Worm (Caenorhabditis elegans) whole organism, L3 larva: ENCODE results near the gene pan-1.

Source experiments
- R02D3.7 ChIP-seq: fragments of 150-350 bp; optimal IDR thresholded peaks from 2 replicates; lab custom pipeline; 2014; ENCODE audit warnings: missing biosample characterization, missing genetic modification characterization
- aly-2 ChIP-seq: fragments of 150-350 bp; optimal IDR thresholded peaks from 2 replicates; lab custom pipeline; 2014; ENCODE audit warnings: missing biosample characterization, missing genetic modification characterization
- ama-1 ChIP-seq: fragments of 150-350 bp; optimal IDR thresholded peaks from 2 replicates; lab custom pipeline; 2018
- ceh-16 ChIP-seq: sonication (generic microtip); optimal IDR thresholded peaks from 2 replicates; lab custom pipeline; 2017; ENCODE audit warnings: missing biosample characterization, missing genetic modification characterization
- ceh-28 ChIP-seq: fragments of 150-350 bp; optimal IDR thresholded peaks from 2 replicates; lab custom pipeline; 2014; ENCODE audit warnings: missing biosample characterization, missing genetic modification reagents, missing genetic modification characterization
- ceh-82 ChIP-seq: fragments of 150-350 bp; optimal IDR thresholded peaks from 2 replicates; lab custom pipeline; 2014; ENCODE audit warnings: missing biosample characterization, missing genetic modification characterization
- ceh-9 ChIP-seq: sonication (generic microtip); optimal IDR thresholded peaks from 2 replicates; lab custom pipeline; 2018; ENCODE audit warnings: missing biosample characterization, missing genetic modification characterization
- daf-12 ChIP-seq: fragments of 150-350 bp; optimal IDR thresholded peaks from 2 replicates; lab custom pipeline; 2014; ENCODE audit warnings: missing biosample characterization, missing genetic modification reagents, missing genetic modification characterization
- egl-27 ChIP-seq: sonication (generic microtip); optimal IDR thresholded peaks from 4 replicates; lab custom pipeline; 2017; ENCODE audit warnings: missing biosample characterization, missing genetic modification reagents, missing genetic modification characterization
- elt-1 ChIP-seq: fragments of 150-350 bp; optimal IDR thresholded peaks from 2 replicates; lab custom pipeline; 2014; ENCODE audit warnings: missing biosample characterization, missing genetic modification characterization
- elt-2 ChIP-seq: sonication (generic microtip); optimal IDR thresholded peaks from 2 replicates; lab custom pipeline; 2016; ENCODE audit warnings: missing genetic modification reagents, mild to moderate bottlenecking, missing genetic modification characterization, missing compliant biosample characterization
- elt-3 ChIP-seq, 3 experiments: fragments of 150-350 bp in 1 of 3; sonication (generic microtip) in 2 of 3; optimal IDR thresholded peaks; 2 replicates in 2 of 3; 4 replicates in 1 of 3; lab custom pipeline; 2014 to 2017; ENCODE audit warnings: missing biosample characterization in 3 of 3, missing genetic modification characterization in 3 of 3
- fkh-10 ChIP-seq: sonication (generic microtip); optimal IDR thresholded peaks from 2 replicates; lab custom pipeline; 2017; ENCODE audit warnings: missing biosample characterization, missing genetic modification reagents, missing genetic modification characterization
- fkh-2 ChIP-seq: fragments of 150-350 bp; optimal IDR thresholded peaks from 2 replicates; lab custom pipeline; 2014; ENCODE audit warnings: missing biosample characterization, missing genetic modification reagents, missing genetic modification characterization
- fos-1 ChIP-seq: fragments of 150-350 bp; optimal IDR thresholded peaks from 2 replicates; lab custom pipeline; 2014; ENCODE audit warnings: missing biosample characterization, missing genetic modification characterization
- jun-1 ChIP-seq: fragments of 150-350 bp; optimal IDR thresholded peaks from 2 replicates; lab custom pipeline; 2014; ENCODE audit warnings: missing biosample characterization, missing genetic modification reagents, missing genetic modification characterization
- lin-15B ChIP-seq: fragments of 150-350 bp; optimal IDR thresholded peaks from 2 replicates; lab custom pipeline; 2014; ENCODE audit warnings: missing biosample characterization, missing genetic modification characterization
- lin-39 ChIP-seq: fragments of 150-350 bp; optimal IDR thresholded peaks from 2 replicates; lab custom pipeline; 2018; ENCODE audit warnings: missing biosample characterization, missing genetic modification reagents, missing genetic modification characterization
- lsy-12 ChIP-seq: sonication (generic microtip); optimal IDR thresholded peaks from 2 replicates; lab custom pipeline; 2016; ENCODE audit warnings: mild to moderate bottlenecking, missing genetic modification characterization, missing compliant biosample characterization
- mml-1 ChIP-seq: fragments of 150-350 bp; sonication (generic microtip); optimal IDR thresholded peaks from 3 replicates; lab custom pipeline; 2014; ENCODE audit warnings: missing biosample characterization, missing genetic modification characterization
- nfya-1 ChIP-seq: sonication (generic microtip); optimal IDR thresholded peaks from 2 replicates; lab custom pipeline; 2017; ENCODE audit warnings: missing genetic modification characterization, mild to moderate bottlenecking, missing compliant biosample characterization, antibody characterized with exemption, moderate library complexity; ENCODE audit not compliant: insufficient read depth
- nhr-11 ChIP-seq: fragments of 150-350 bp; optimal IDR thresholded peaks from 2 replicates; lab custom pipeline; 2014; ENCODE audit warnings: missing biosample characterization, missing genetic modification characterization
- nhr-12 ChIP-seq: fragments of 150-350 bp; optimal IDR thresholded peaks from 2 replicates; lab custom pipeline; 2014; ENCODE audit warnings: missing biosample characterization, missing genetic modification characterization
- nhr-23 ChIP-seq: fragments of 150-350 bp; optimal IDR thresholded peaks from 2 replicates; lab custom pipeline; 2014; ENCODE audit warnings: missing biosample characterization, missing genetic modification reagents, missing genetic modification characterization
- nhr-25 ChIP-seq: sonication (generic microtip); optimal IDR thresholded peaks from 2 replicates; lab custom pipeline; 2017; ENCODE audit warnings: missing biosample characterization, missing genetic modification characterization
- nhr-76 ChIP-seq: fragments of 150-350 bp; sonication (generic microtip); optimal IDR thresholded peaks from 5 replicates; lab custom pipeline; 2014; ENCODE audit warnings: missing biosample characterization, missing genetic modification characterization
- nhr-77 ChIP-seq: fragments of 150-350 bp; optimal IDR thresholded peaks from 2 replicates; lab custom pipeline; 2014; ENCODE audit warnings: missing biosample characterization, missing genetic modification characterization
- pha-4 ChIP-seq: fragments of 150-350 bp; optimal IDR thresholded peaks from 2 replicates; lab custom pipeline; 2014; ENCODE audit warnings: missing biosample characterization, missing genetic modification reagents, missing genetic modification characterization
- pqm-1 ChIP-seq: fragments of 150-350 bp; optimal IDR thresholded peaks from 2 replicates; lab custom pipeline; 2017; ENCODE audit warnings: missing biosample characterization, missing genetic modification characterization, inconsistent platforms
- sea-2 ChIP-seq: fragments of 150-350 bp; sonication (generic microtip); optimal IDR thresholded peaks from 4 replicates; lab custom pipeline; 2014; ENCODE audit warnings: missing biosample characterization, missing genetic modification reagents, missing genetic modification characterization
- skn-1 ChIP-seq: fragments of 150-350 bp; optimal IDR thresholded peaks from 2 replicates; lab custom pipeline; 2014; ENCODE audit warnings: missing biosample characterization, missing genetic modification characterization
- snpc-4 ChIP-seq: fragments of 150-350 bp; optimal IDR thresholded peaks from 2 replicates; lab custom pipeline; 2014; ENCODE audit warnings: missing biosample characterization, missing genetic modification characterization
- unc-39 ChIP-seq: sonication (generic microtip); optimal IDR thresholded peaks from 4 replicates; lab custom pipeline; 2017; ENCODE audit warnings: missing biosample characterization, missing genetic modification characterization
- unc-62 ChIP-seq: fragments of 150-350 bp; sonication (generic microtip); optimal IDR thresholded peaks from 4 replicates; lab custom pipeline; 2014; ENCODE audit warnings: missing biosample characterization, missing genetic modification reagents, missing genetic modification characterization
- zag-1 ChIP-seq: fragments of 150-350 bp; optimal IDR thresholded peaks from 2 replicates; lab custom pipeline; 2014; ENCODE audit warnings: missing biosample characterization, missing genetic modification characterization
- ztf-11 ChIP-seq: fragments of 150-350 bp; optimal IDR thresholded peaks from 2 replicates; lab custom pipeline; 2014; ENCODE audit warnings: missing biosample characterization, missing genetic modification characterization

pan-1 gene

ce11 chrIII:4593098-4593697 lies 30.7 kb downstream of the pan-1 start, which contains the start of gene erh-2:
erh-2 (plus strand) TSS chrIII:4593231.
- TF ChIP-seq ama-1 (lab: Kevin White, UChicago), result no peak
- TF ChIP-seq sea-2 (GFP tag; lab: Kevin White, UChicago), result no peak
- TF ChIP-seq unc-39 (tag; lab: Kevin White, UChicago), result no peak
- TF ChIP-seq daf-12 (tag; lab: Kevin White, UChicago), result no peak
- TF ChIP-seq ceh-82 (tag; lab: Kevin White, UChicago), result no peak
- no peak for TF ChIP-seq elt-3 (tag; optimal IDR thresholded peaks at IDR 0.05; lab: Kevin White, UChicago)
- no peak for TF ChIP-seq nhr-12 (tag; lab: Kevin White, UChicago)
- no peak for TF ChIP-seq pqm-1 (tag; lab: Kevin White, UChicago)

ce11 chrIII:4594324-4594723 lies 31.8 kb downstream of the pan-1 start, which contains the start of gene apc-11:
apc-11 (minus strand) TSS chrIII:4594424.
- TF ChIP-seq mml-1 (tag; lab: Kevin White, UChicago) (no peak), sea-2 (GFP tag; lab: Kevin White, UChicago) (no peak), R02D3.7 (tag; lab: Kevin White, UChicago) (no peak), zag-1 (tag; lab: Kevin White, UChicago) (no peak), ceh-28 (tag; lab: Kevin White, UChicago) (no peak), unc-62 (GFP tag; lab: Kevin White, UChicago) (no peak)

ce11 chrIII:4594762-4595523 lies 32.4 kb downstream of the pan-1 start:
- TF ChIP-seq nhr-77 (tag; lab: Kevin White, UChicago) (no peak), jun-1 (tag; lab: Kevin White, UChicago) (no peak), lin-39 (tag; lab: Kevin White, UChicago) (no peak), elt-2 (no peak), snpc-4 (no peak), elt-3 (tag; optimal IDR thresholded peaks at IDR 0.05; lab: Kevin White, UChicago) (no peak), nhr-12 (tag; lab: Kevin White, UChicago) (no peak), elt-1 (tag; lab: Kevin White, UChicago) (no peak), ama-1 (lab: Kevin White, UChicago) (no peak), ztf-11 (no peak), ceh-16 (no peak), aly-2 (tag; lab: Kevin White, UChicago) (no peak), pqm-1 (tag; lab: Kevin White, UChicago) (no peak), nfya-1 (no peak), nhr-76 (tag; lab: Kevin White, UChicago) (no peak)

- TF ChIP-seq unc-62 (GFP tag; lab: Kevin White, UChicago) (no peak), skn-1 (tag; lab: Kevin White, UChicago) (no peak), nhr-25 (tag; lab: Kevin White, UChicago) (no peak), daf-12 (tag; lab: Kevin White, UChicago) (no peak), pha-4 (tag; lab: Kevin White, UChicago) (no peak), fkh-10 (GFP tag; lab: Kevin White, UChicago) (no peak), nhr-23 (tag; lab: Kevin White, UChicago) (no peak), fkh-2 (tag; lab: Kevin White, UChicago) (no peak), snpc-4 (no peak), egl-27 (tag; lab: Kevin White, UChicago) (no peak), ceh-9 (no peak), nfya-1 (no peak), nhr-11 (no peak), fos-1 (tag; lab: Kevin White, UChicago) (no peak), pqm-1 (tag; lab: Kevin White, UChicago) (no peak), zag-1 (tag; lab: Kevin White, UChicago) (no peak), lsy-12 (no peak), lin-15B (tag; lab: Kevin White, UChicago) (no peak)
Observed at ce11 chrIII:4595771-4596227, 33.3 kb downstream of the pan-1 start, which contains the start of gene asb-1. asb-1 (minus strand) TSS chrIII:4595821.
